Fruit fly (Drosophila melanogaster) whole organism, wandering third instar larva: Measurements from ENCODE around the gene Cad96Ca.

Experiments used
- Abd-B ChIP-seq: fragments of >200 bp; optimal IDR thresholded peaks from 2 replicates; lab custom pipeline; 2017; ENCODE audit warnings: missing biosample characterization, missing genetic modification characterization
- CG32264 ChIP-seq: fragments of 200-800 bp; sonication (Bioruptor generic); optimal IDR thresholded peaks from 2 replicates; lab custom pipeline; 2016; ENCODE audit warnings: missing biosample characterization, missing genetic modification characterization
- Dif ChIP-seq: fragments of 200-275, 200-300 bp; sonication (Bioruptor generic); optimal IDR thresholded peaks from 2 replicates; lab custom pipeline; 2018; ENCODE audit warnings: missing biosample characterization, missing genetic modification characterization; ENCODE audit not compliant: partially characterized antibody
- Hnf4 ChIP-seq: fragments of 200-800 bp; sonication (Bioruptor generic); optimal IDR thresholded peaks from 2 replicates; lab custom pipeline; 2016; ENCODE audit warnings: missing biosample characterization, mild to moderate bottlenecking, missing genetic modification characterization
- Mio ChIP-seq: sonication (Bioruptor generic); optimal IDR thresholded peaks from 2 replicates; lab custom pipeline; 2016; ENCODE audit warnings: missing biosample characterization, missing genetic modification characterization
- dmrt93B ChIP-seq: fragments of 200-800 bp; sonication (Bioruptor generic); optimal IDR thresholded peaks from 2 replicates; lab custom pipeline; 2018; ENCODE audit warnings: missing biosample characterization, mild to moderate bottlenecking, missing genetic modification characterization
- psq ChIP-seq: fragments of 200-800 bp; sonication (Bioruptor generic); optimal IDR thresholded peaks from 3 replicates; lab custom pipeline; 2017; ENCODE audit warnings: missing biosample characterization, mild to moderate bottlenecking, missing genetic modification characterization, moderate library complexity
- rgr ChIP-seq: fragments of 200-800 bp; sonication (Bioruptor generic); optimal IDR thresholded peaks from 3 replicates; lab custom pipeline; 2016; ENCODE audit warnings: missing biosample characterization, mild to moderate bottlenecking, missing genetic modification characterization
- sv ChIP-seq: fragments of 200-800 bp; sonication (Bioruptor generic); optimal IDR thresholded peaks from 3 replicates; lab custom pipeline; 2016; ENCODE audit warnings: missing biosample characterization, missing genetic modification characterization

DNA sequence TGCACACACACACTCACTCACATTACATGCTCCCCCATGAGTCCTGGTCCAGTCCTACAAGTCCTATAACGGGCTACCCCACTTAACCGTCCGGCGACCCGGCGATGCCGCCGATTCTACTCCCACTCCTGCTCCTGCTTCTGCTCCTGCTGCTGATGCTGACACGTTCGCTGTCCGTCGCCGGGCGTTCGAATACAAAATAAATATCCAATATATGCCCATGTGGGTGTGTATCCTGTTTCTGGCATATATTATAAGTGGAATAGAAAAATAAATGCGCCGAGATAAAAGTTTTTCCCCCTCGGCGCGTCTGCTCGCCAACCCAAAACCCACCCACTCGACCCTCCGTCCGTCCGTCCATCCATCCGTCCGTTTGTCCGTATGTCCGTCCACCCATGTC, 41.3 kb downstream of the Cad96Ca start:
- TF ChIP-seq Abd-B (GFP tag; lab: Kevin White, UChicago) (no peak), sv (GFP tag; lab: Kevin White, UChicago) (no peak), Hnf4 (GFP tag; lab: Kevin White, UChicago) (no peak), psq (GFP tag; lab: Kevin White, UChicago) (no peak), Dif (GFP tag; lab: Kevin White, UChicago) (no peak), CG32264 (GFP tag; lab: Kevin White, UChicago) (no peak), dmrt93B (GFP tag; lab: Kevin White, UChicago) (no peak), rgr (GFP tag; lab: Kevin White, UChicago) (no peak), Mio (GFP tag; lab: Kevin White, UChicago) (no peak)
